Worm (Caenorhabditis elegans) whole organism, early embryonic: ENCODE results near the gene W02B12.13.

ENCODE experiments used
- aly-1 ChIP-seq: sonication (generic microtip); optimal IDR thresholded peaks from 2 replicates; lab custom pipeline; 2016; ENCODE audit warnings: missing genetic modification characterization, missing compliant biosample characterization
- ama-1 ChIP-seq: fragments of 150-350 bp; optimal IDR thresholded peaks from 2 replicates; lab custom pipeline; 2014
- ceh-13 ChIP-seq: fragments of 200-800 bp; sonication (Bioruptor generic); optimal IDR thresholded peaks from 2 replicates; lab custom pipeline; 2018; ENCODE audit warnings: mild to moderate bottlenecking, missing genetic modification characterization, missing compliant biosample characterization
- flt-1 ChIP-seq: fragments of 200-800 bp; sonication (Bioruptor generic); IDR thresholded peaks from 2 replicates; pipeline ENCODE4 v1.3.6; 2022; ENCODE audit warnings: missing genetic modification characterization, missing compliant biosample characterization
- hmbx-1 ChIP-seq: sonication (generic microtip); optimal IDR thresholded peaks from 2 replicates; lab custom pipeline; 2016; ENCODE audit warnings: mild to moderate bottlenecking, missing genetic modification characterization, missing compliant biosample characterization
- hmg-4 ChIP-seq: fragments of 200-800 bp; sonication (Bioruptor generic); optimal IDR thresholded peaks from 2 replicates; lab custom pipeline; 2018; ENCODE audit warnings: mild to moderate bottlenecking, missing genetic modification characterization, missing compliant biosample characterization
- pes-1 ChIP-seq: fragments of 200-800 bp; sonication (Bioruptor generic); IDR thresholded peaks from 2 replicates; pipeline ENCODE4 v1.3.6; 2022; ENCODE audit warnings: missing genetic modification reagents, missing genetic modification characterization, missing compliant biosample characterization
- tra-4 ChIP-seq: sonication (generic microtip); optimal IDR thresholded peaks from 2 replicates; lab custom pipeline; 2017; ENCODE audit warnings: missing genetic modification characterization, missing compliant biosample characterization

- TF ChIP-seq ama-1 (lab: Kevin White, UChicago) (no peak), flt-1 (no peak), tra-4 (tag; lab: Kevin White, UChicago) (no peak), pes-1 (GFP tag; lab: Robert Waterston, UW) (no peak), hmbx-1 (tag; lab: Kevin White, UChicago) (no peak), aly-1 (no peak), ceh-13 (no peak), hmg-4 (GFP tag; lab: Kevin White, UChicago) (no peak)
Observed at ce11 chrII:11433942-11434341, 11.1 kb upstream of the W02B12.13 start, which contains the start of gene C05D12.5.
